Worm (Caenorhabditis elegans) whole organism, L1 larva: ENCODE results near the gene C05B5.8.

ENCODE experiments used
- C04F5.9 ChIP-seq: sonication (generic microtip); optimal IDR thresholded peaks from 2 replicates; lab custom pipeline; 2016; ENCODE audit warnings: missing genetic modification characterization, missing compliant biosample characterization
- C16A3.4 ChIP-seq: fragments of 150-350 bp; optimal IDR thresholded peaks from 2 replicates; lab custom pipeline; 2014; ENCODE audit warnings: missing biosample characterization, missing genetic modification characterization
- aha-1 ChIP-seq: fragments of 150-350 bp; optimal IDR thresholded peaks from 2 replicates; lab custom pipeline; 2014; ENCODE audit warnings: missing biosample characterization, missing genetic modification characterization
- ama-1 ChIP-seq: fragments of 150-350 bp; optimal IDR thresholded peaks from 2 replicates; lab custom pipeline; 2014
- blmp-1 ChIP-seq: fragments of 150-350 bp; optimal IDR thresholded peaks from 2 replicates; lab custom pipeline; 2014; ENCODE audit warnings: missing biosample characterization, missing genetic modification characterization
- ceh-63 ChIP-seq: fragments of 200-800 bp; sonication (Bioruptor generic); optimal IDR thresholded peaks from 2 replicates; lab custom pipeline; 2018; ENCODE audit warnings: mild to moderate bottlenecking, missing genetic modification characterization, missing compliant biosample characterization
- ceh-8 ChIP-seq: fragments of 200-800 bp; sonication (Bioruptor generic); optimal IDR thresholded peaks from 2 replicates; lab custom pipeline; 2018; ENCODE audit warnings: mild to moderate bottlenecking, missing genetic modification characterization, moderate library complexity, missing compliant biosample characterization
- dsc-1 ChIP-seq: sonication (generic microtip); optimal IDR thresholded peaks from 2 replicates; lab custom pipeline; 2016; ENCODE audit warnings: mild to moderate bottlenecking, missing genetic modification characterization, missing compliant biosample characterization
- efl-1 ChIP-seq, 4 experiments: fragments of 150-350 bp; optimal IDR thresholded peaks in 3 of 4; peaks in 1 of 4; 1 replicate in 1 of 4; 2 replicates in 3 of 4; lab custom pipeline; 2014; ENCODE audit warnings: missing biosample characterization in 2 of 4, missing genetic modification characterization in 2 of 4, missing genetic modification reagents in 2 of 4
- efl-3 ChIP-seq: fragments of 200-800 bp; sonication (Bioruptor generic); optimal IDR thresholded peaks from 2 replicates; lab custom pipeline; 2018; ENCODE audit warnings: mild to moderate bottlenecking, missing genetic modification characterization, missing compliant biosample characterization
- egl-13 ChIP-seq: sonication (generic microtip); optimal IDR thresholded peaks from 2 replicates; lab custom pipeline; 2016; ENCODE audit warnings: missing genotype, missing genetic modification reagents, missing genetic modification characterization, missing compliant biosample characterization
- ets-5 ChIP-seq: fragments of 200-800 bp; sonication (Bioruptor generic); IDR thresholded peaks from 2 replicates; pipeline ENCODE4 v1.3.6; 2022; ENCODE audit warnings: missing genetic modification characterization, missing compliant biosample characterization
- grh-1 ChIP-seq: fragments of 200-800 bp; sonication (Bioruptor generic); IDR thresholded peaks from 2 replicates; pipeline ENCODE4 v1.3.6; 2022; ENCODE audit warnings: missing genetic modification reagents, missing genetic modification characterization, missing compliant biosample characterization
- hlh-4 ChIP-seq: sonication (generic microtip); optimal IDR thresholded peaks from 2 replicates; lab custom pipeline; 2016; ENCODE audit warnings: mild to moderate bottlenecking, missing genetic modification characterization, missing compliant biosample characterization
- hpl-2 ChIP-seq: fragments of 150-350 bp; optimal IDR thresholded peaks from 2 replicates; lab custom pipeline; 2014; ENCODE audit warnings: missing biosample characterization, missing genetic modification reagents, missing genetic modification characterization
- isw-1 ChIP-seq: fragments of 200-800 bp; sonication (Bioruptor generic); IDR thresholded peaks from 2 replicates; pipeline ENCODE4 v1.3.6; 2022; ENCODE audit warnings: missing genetic modification characterization, missing compliant biosample characterization
- jun-1 ChIP-seq: fragments of 150-350 bp; optimal IDR thresholded peaks from 2 replicates; lab custom pipeline; 2014; ENCODE audit warnings: missing biosample characterization, missing genetic modification reagents, missing genetic modification characterization
- lin-14 ChIP-seq: fragments of 200-800 bp; sonication (Bioruptor generic); optimal IDR thresholded peaks from 2 replicates; lab custom pipeline; 2018; ENCODE audit warnings: mild to moderate bottlenecking, missing genetic modification characterization, moderate library complexity, missing compliant biosample characterization
- lin-39 ChIP-seq: fragments of 150-350 bp; optimal IDR thresholded peaks from 2 replicates; lab custom pipeline; 2014; ENCODE audit warnings: missing biosample characterization, missing genetic modification reagents, missing genetic modification characterization
- mab-9 ChIP-seq: fragments of 200-800 bp; sonication (Bioruptor generic); IDR thresholded peaks from 2 replicates; pipeline ENCODE4 v1.3.6; 2022; ENCODE audit warnings: missing genetic modification reagents, missing genetic modification characterization, missing compliant biosample characterization
- mep-1 ChIP-seq: fragments of 150-350 bp; optimal IDR thresholded peaks from 2 replicates; lab custom pipeline; 2014; ENCODE audit warnings: missing biosample characterization, missing genetic modification characterization
- nhr-11 ChIP-seq: fragments of 150-350 bp; optimal IDR thresholded peaks from 2 replicates; lab custom pipeline; 2014; ENCODE audit warnings: missing biosample characterization, missing genetic modification characterization
- nhr-19 ChIP-seq: fragments of 200-800 bp; sonication (Bioruptor generic); conservative IDR thresholded peaks from 2 replicates; pipeline ENCODE4 v1.3.6; 2022; ENCODE audit warnings: missing genetic modification characterization, missing compliant biosample characterization
- nhr-20 ChIP-seq: sonication (generic microtip); optimal IDR thresholded peaks from 2 replicates; lab custom pipeline; 2016; ENCODE audit warnings: mild to moderate bottlenecking, missing genetic modification characterization, missing compliant biosample characterization
- nhr-237 ChIP-seq: fragments of 150-350 bp; optimal IDR thresholded peaks from 2 replicates; lab custom pipeline; 2014; ENCODE audit warnings: missing biosample characterization, missing genetic modification characterization
- nhr-47 ChIP-seq: sonication (generic microtip); optimal IDR thresholded peaks from 2 replicates; lab custom pipeline; 2016; ENCODE audit warnings: mild to moderate bottlenecking, missing genetic modification characterization, moderate library complexity, missing compliant biosample characterization
- nhr-90 ChIP-seq: sonication (generic microtip); optimal IDR thresholded peaks from 2 replicates; lab custom pipeline; 2016; ENCODE audit warnings: mild to moderate bottlenecking, missing genetic modification characterization, missing compliant biosample characterization; ENCODE audit not compliant: poor library complexity
- pag-3 ChIP-seq: sonication (generic microtip); optimal IDR thresholded peaks from 2 replicates; lab custom pipeline; 2017; ENCODE audit warnings: missing genetic modification characterization, mild to moderate bottlenecking, missing compliant biosample characterization, antibody characterized with exemption, borderline replicate concordance; ENCODE audit not compliant: insufficient read depth
- pax-3 ChIP-seq: fragments of 200-800 bp; sonication (Bioruptor generic); optimal IDR thresholded peaks from 2 replicates; lab custom pipeline; 2018; ENCODE audit warnings: mild to moderate bottlenecking, missing genetic modification characterization, moderate library complexity, missing compliant biosample characterization
- rnt-1 ChIP-seq: sonication (generic microtip); optimal IDR thresholded peaks from 2 replicates; lab custom pipeline; 2016; ENCODE audit warnings: mild to moderate bottlenecking, missing genetic modification characterization, moderate library complexity, missing compliant biosample characterization
- snu-23 ChIP-seq: sonication (generic microtip); optimal IDR thresholded peaks from 2 replicates; lab custom pipeline; 2016; ENCODE audit warnings: missing genetic modification characterization, missing compliant biosample characterization
- sox-4 ChIP-seq: sonication (generic microtip); optimal IDR thresholded peaks from 2 replicates; lab custom pipeline; 2016; ENCODE audit warnings: missing genetic modification characterization, missing compliant biosample characterization
- tlp-1 ChIP-seq: fragments of 150-350 bp; optimal IDR thresholded peaks from 2 replicates; lab custom pipeline; 2014; ENCODE audit warnings: missing biosample characterization, missing genetic modification characterization
- unc-86 ChIP-seq: sonication (generic microtip); optimal IDR thresholded peaks from 2 replicates; lab custom pipeline; 2016; ENCODE audit warnings: missing genetic modification characterization, missing compliant biosample characterization
- zag-1 ChIP-seq: fragments of 150-350 bp; optimal IDR thresholded peaks from 2 replicates; lab custom pipeline; 2014; ENCODE audit warnings: missing biosample characterization, missing genetic modification characterization

Gene C05B5.8

DNA sequence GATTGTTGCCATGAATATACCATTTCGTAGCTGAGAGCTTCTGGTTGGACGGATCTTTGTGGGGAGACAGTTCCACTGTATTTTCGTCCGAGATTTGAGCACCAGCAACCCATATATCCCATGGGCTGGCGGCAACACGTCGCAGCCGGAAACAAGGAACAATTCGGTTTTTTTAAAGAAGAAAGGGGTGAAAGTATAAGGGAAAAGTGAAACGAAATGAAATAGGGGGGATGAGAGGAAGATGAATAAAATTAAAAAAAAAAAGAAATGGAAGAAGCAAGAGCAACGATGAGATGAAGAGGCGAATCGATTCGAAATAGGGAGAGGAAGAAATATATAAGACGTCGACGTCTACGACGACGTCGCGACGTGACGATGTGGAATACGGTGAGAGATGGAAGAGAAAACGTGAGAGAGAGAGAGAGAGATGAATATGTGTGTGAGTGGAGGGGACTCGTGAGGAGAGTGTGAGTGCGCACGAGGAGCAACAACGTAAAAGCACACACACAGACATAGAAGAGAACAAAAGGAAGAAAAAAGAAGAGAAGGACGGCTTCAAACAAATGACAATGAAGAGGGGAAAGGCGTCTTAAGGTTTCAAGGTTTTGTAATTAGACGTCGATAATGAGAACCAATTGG, 9.9 kb upstream of the C05B5.8 start, which contains the start of gene rgs-1 (continued):
- TF ChIP-seq hlh-4 (tag; lab: Kevin White, UChicago), result no peak

DNA sequence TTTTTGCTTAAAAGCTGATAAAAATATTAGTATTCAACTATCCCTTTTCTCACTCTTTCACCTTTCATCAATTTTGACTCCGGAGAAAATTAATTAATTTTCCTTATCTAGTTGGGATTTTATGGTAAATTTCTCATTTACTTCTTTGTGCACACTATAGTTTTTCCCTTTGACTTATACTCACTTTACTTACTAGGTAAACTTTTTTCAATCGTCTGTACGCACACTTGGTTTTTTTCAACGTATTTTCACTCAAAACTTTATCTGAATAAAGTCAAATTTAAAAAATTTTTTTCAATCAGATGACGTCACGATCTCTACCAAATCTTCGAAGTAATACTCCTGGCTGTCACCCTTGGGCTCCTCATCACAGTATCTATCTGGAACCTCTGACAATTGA, 5.6 kb upstream of the C05B5.8 start, which contains the start of gene C05B5.16:
Gene C05B5.16, plus strand, starts transcription at position 301 of the 400 bp plus-strand sequence.
- TF ChIP-seq C16A3.4 (tag; lab: Kevin White, UChicago), result no peak
- no peak for TF ChIP-seq blmp-1 (tag; lab: Kevin White, UChicago)
- no peak for TF ChIP-seq isw-1 (GFP tag; lab: Robert Waterston, UW)
- no peak for TF ChIP-seq pax-3 (tag; lab: Kevin White, UChicago)
- no peak for TF ChIP-seq pag-3
- no peak for TF ChIP-seq efl-1 (optimal IDR thresholded peaks at IDR 0.05; lab: Kevin White, UChicago)
- no peak for TF ChIP-seq efl-1 (GFP tag; optimal IDR thresholded peaks at IDR 0.05 in 1 of 2; lab: Kevin White, UChicago)
- TF ChIP-seq jun-1 (tag; lab: Kevin White, UChicago), result no peak
- TF ChIP-seq lin-39 (tag; lab: Kevin White, UChicago), result no peak
- TF ChIP-seq nhr-237, result no peak
- TF ChIP-seq dsc-1 (tag; lab: Kevin White, UChicago), result no peak
- TF ChIP-seq ceh-8 (GFP tag; lab: Kevin White, UChicago), result no peak
- no peak for TF ChIP-seq nhr-90
- TF ChIP-seq nhr-11, result no peak
- no peak for TF ChIP-seq lin-14 (GFP tag; lab: Kevin White, UChicago)
- TF ChIP-seq nhr-47 (tag; lab: Kevin White, UChicago), result no peak
- no peak for TF ChIP-seq grh-1
- TF ChIP-seq unc-86 (tag; lab: Kevin White, UChicago), result no peak
- TF ChIP-seq snu-23 (GFP tag; lab: Kevin White, UChicago), result no peak
- TF ChIP-seq, all 84 proteins: peak for 0

DNA sequence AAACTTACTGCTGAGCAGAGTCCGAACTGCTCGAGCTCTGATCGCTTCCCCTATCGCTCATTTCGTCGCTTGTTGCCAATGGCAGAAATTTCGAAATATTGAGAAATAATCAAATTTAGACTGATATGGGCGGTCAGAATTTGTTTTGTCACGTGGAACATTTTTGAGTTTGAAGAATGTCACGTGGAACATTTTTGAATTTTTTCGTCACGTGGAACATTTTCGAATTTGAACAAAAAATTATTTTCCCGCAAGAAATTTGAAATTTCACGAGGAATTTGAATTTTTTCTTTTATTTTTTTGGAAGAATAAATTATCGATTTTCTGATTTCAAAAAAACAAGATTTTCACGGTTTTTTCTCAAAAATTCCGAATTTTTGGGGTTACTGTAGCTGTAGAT, 3.5 kb upstream of the C05B5.8 start, which contains the start of gene fbxa-155:
Gene fbxa-155, minus strand, starts transcription at position 101 of the 400 bp plus-strand sequence.
- TF ChIP-seq hlh-4 (tag; lab: Kevin White, UChicago), result no peak
- no peak for TF ChIP-seq nhr-90
- no peak for TF ChIP-seq tlp-1 (tag; lab: Kevin White, UChicago)
- no peak for TF ChIP-seq ets-5 (GFP tag; lab: Robert Waterston, UW)

DNA sequence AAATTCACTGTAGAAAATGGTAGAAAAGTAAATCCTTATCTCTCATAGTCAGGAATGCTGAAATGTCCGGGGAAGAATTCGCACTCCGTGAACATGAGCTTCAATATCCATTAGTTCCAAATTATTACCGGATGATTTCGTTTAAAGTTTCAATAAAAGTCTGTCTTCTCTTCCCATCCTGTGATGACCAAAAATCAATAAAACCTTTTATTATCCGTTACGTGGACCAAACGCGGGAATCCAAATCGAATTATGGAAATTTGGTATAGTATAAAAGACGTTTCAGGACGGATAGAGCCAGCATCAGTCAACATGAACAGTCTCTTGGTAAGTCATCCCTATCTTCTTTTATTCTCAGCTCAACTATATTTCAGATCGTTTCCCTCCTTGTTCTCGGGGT, 2.4 kb downstream of the C05B5.8 start, which contains the start of gene C05B5.11:
Gene C05B5.11, plus strand, starts transcription at position 301 of the 400 bp plus-strand sequence.
- TF ChIP-seq efl-3 (GFP tag; lab: Kevin White, UChicago) (no peak), nhr-90 (no peak), C04F5.9 (tag; lab: Kevin White, UChicago) (no peak), aha-1 (no peak)

ce11 chrIII:10001060-10001459, 5.5 kb downstream of the C05B5.8 start, which contains the start of gene C05B5.5:
Gene C05B5.5 (plus strand): TSS chrIII:10001360.
- TF ChIP-seq zag-1 (tag; lab: Kevin White, UChicago) (no peak), unc-86 (tag; lab: Kevin White, UChicago) (no peak), ama-1 (lab: Kevin White, UChicago) (no peak), sox-4 (tag; lab: Kevin White, UChicago) (no peak), ceh-63 (GFP tag; lab: Kevin White, UChicago) (no peak), mep-1 (no peak), lin-39 (tag; lab: Kevin White, UChicago) (no peak), mab-9 (no peak), nhr-19 (no peak), nhr-20 (no peak), egl-13 (tag; lab: Kevin White, UChicago) (no peak), rnt-1 (tag; lab: Kevin White, UChicago) (no peak), hpl-2 (GFP tag; lab: Kevin White, UChicago) (no peak), efl-1 (optimal IDR thresholded peaks at IDR 0.05; lab: Kevin White, UChicago) (no peak), efl-1 (GFP tag; optimal IDR thresholded peaks at IDR 0.05 in 1 of 2; lab: Kevin White, UChicago) (no peak), nhr-237 (no peak), blmp-1 (tag; lab: Kevin White, UChicago) (no peak)
